Fruit fly (Drosophila melanogaster) whole organism, prepupa: ENCODE results near the gene CG43389.

Experiments used
- CG3919 ChIP-seq: fragments of 200-800 bp; sonication (Bioruptor generic); optimal IDR thresholded peaks from 3 replicates; lab custom pipeline; 2016; ENCODE audit warnings: missing biosample characterization, missing genetic modification characterization
- Eip78C ChIP-seq: fragments of 200-800 bp; sonication (Bioruptor generic); peaks from one replicate; lab custom pipeline; 2016; ENCODE audit warnings: missing biosample characterization, missing genetic modification characterization
- Lpt ChIP-seq: fragments of 200-800 bp; sonication (Bioruptor generic); optimal IDR thresholded peaks from 3 replicates; lab custom pipeline; 2016; ENCODE audit warnings: missing biosample characterization, missing genetic modification characterization
- Sox102F ChIP-seq: fragments of 200-800 bp; sonication (Bioruptor generic); optimal IDR thresholded peaks from 2 replicates; lab custom pipeline; 2016; ENCODE audit warnings: missing biosample characterization, mild to moderate bottlenecking, missing genetic modification characterization
- achi ChIP-seq: fragments of 200-800 bp; sonication (Bioruptor generic); optimal IDR thresholded peaks from 3 replicates; lab custom pipeline; 2016; ENCODE audit warnings: missing biosample characterization, missing genetic modification characterization
- lz ChIP-seq: fragments of 200-800 bp; sonication (Bioruptor generic); optimal IDR thresholded peaks from 3 replicates; lab custom pipeline; 2016; ENCODE audit warnings: missing biosample characterization, missing genetic modification characterization
- svp ChIP-seq: fragments of 200-800 bp; sonication (Bioruptor generic); peaks from one replicate; lab custom pipeline; 2016; ENCODE audit warnings: missing biosample characterization, missing genetic modification characterization
- topi ChIP-seq: fragments of 200-800 bp; sonication (Bioruptor generic); optimal IDR thresholded peaks from 3 replicates; lab custom pipeline; 2016; ENCODE audit warnings: missing biosample characterization, missing genetic modification characterization

DNA sequence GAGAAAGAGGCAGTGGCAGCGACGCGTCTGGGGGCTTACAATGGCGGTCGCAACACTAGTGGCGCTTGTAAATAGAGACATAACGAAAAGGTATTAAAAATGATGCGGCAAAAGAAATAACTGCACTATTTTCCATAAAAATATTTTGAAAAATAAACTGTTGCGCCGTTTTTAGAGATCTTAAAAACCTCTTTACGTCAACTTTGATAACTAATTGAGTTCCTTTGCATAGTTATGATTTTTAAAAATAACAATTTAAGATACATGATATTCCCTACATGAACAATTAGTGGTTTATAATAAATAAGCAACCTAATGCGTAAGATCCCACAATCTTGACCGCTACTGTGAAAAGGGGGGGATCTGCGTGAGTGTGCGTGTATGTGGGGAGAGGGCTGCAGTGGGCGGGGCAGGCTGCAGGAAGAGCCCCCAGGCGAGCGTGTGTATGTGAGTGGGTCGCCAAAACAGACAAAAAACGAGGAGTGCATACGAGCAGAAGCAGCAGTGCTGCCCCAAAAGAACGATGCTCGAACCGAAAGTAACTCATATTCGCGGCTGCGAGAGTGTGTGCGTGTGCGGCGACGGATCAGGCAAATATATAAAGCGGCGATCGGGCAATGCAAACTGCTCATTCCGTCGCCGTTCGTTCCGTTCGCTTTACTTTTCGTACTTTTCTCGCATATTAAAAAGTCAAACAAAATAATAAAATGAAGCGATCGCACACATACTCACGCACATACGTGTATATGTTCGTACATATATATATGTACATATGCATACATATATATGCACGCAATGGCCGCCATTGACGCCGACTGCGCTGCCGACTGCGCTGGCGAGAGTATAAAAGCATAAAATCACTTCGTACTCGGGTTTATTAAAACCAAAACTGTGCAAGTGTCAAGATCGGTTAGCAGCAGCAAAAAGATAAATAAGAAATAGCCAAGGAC, 1.2 kb downstream of the CG43389 start:
- TF ChIP-seq CG3919 (GFP tag; lab: Kevin White, UChicago): peak; percentile 98
- peak; percentile 100 for TF ChIP-seq svp (GFP tag; lab: Kevin White, UChicago)
- peak; percentile 97 for TF ChIP-seq achi (GFP tag; lab: Kevin White, UChicago)
- peak; percentile 98 for TF ChIP-seq lz (GFP tag; lab: Kevin White, UChicago)
- peak; percentile 100 for TF ChIP-seq Eip78C (GFP tag; lab: Kevin White, UChicago)
- peak; percentile 94 for TF ChIP-seq Lpt (GFP tag; lab: Kevin White, UChicago)
- peak; percentile 99 for TF ChIP-seq topi (GFP tag; lab: Kevin White, UChicago)
- peak; percentile 97 for TF ChIP-seq Sox102F (GFP tag; lab: Kevin White, UChicago)
